Fruit fly (Drosophila melanogaster): ENCODE results near the gene Nup35.

- TF ChIP-seq ase (GFP tag; IDR thresholded peaks at IDR 0.05) = no peak
- peak; percentile 14 for TF ChIP-seq kni (GFP tag; optimal IDR thresholded peaks at IDR 0.05)
Observed at dm6 chrX:18662053-18662452, 14.1 kb downstream of the Nup35 start, which contains the start of gene CG6696.

All from whole organism, embryonic.